Fruit fly (Drosophila melanogaster) whole organism, embryonic: ENCODE data around the gene CG6465.

Experiments used
- Adf1 ChIP-seq: fragments of 200-800 bp; sonication (Bioruptor generic); IDR thresholded peaks from 2 replicates; pipeline ENCODE4 v1.3.6; 2022; ENCODE audit warnings: missing biosample characterization, missing genetic modification characterization
- Awh ChIP-seq: fragments of 200-800 bp; sonication (Bioruptor generic); IDR thresholded peaks from 2 replicates; pipeline ENCODE4, ENCODE4 v1.3.6; 2022; ENCODE audit warnings: missing biosample characterization, missing genetic modification characterization
- CG10274 ChIP-seq: fragments of 200-800 bp; sonication (Bioruptor generic); optimal IDR thresholded peaks from 3 replicates; lab custom pipeline; 2017; ENCODE audit warnings: missing biosample characterization, mild to moderate bottlenecking, missing genetic modification characterization
- CG10979 ChIP-seq: fragments of 200-800 bp; sonication (Bioruptor generic); optimal IDR thresholded peaks from 2 replicates; lab custom pipeline; 2018; ENCODE audit warnings: missing biosample characterization, mild to moderate bottlenecking, missing genetic modification characterization, moderate library complexity
- CG11085 ChIP-seq: fragments of 200-800 bp; sonication (Bioruptor generic); IDR thresholded peaks from 2 replicates; pipeline ENCODE4 v1.3.6; 2022; ENCODE audit warnings: missing biosample characterization, missing genetic modification characterization
- CG13624 ChIP-seq: fragments of 200-800 bp; sonication (Bioruptor generic); optimal IDR thresholded peaks from 2 replicates; lab custom pipeline; 2016; ENCODE audit warnings: missing biosample characterization, missing genetic modification characterization
- CG14860 ChIP-seq: fragments of 200-800 bp; sonication (Bioruptor generic); IDR thresholded peaks from 3 replicates; pipeline ENCODE4 v1.3.6; 2022; ENCODE audit warnings: missing biosample characterization, missing genetic modification characterization; ENCODE audit not compliant: partially characterized antibody
- CG14965 ChIP-seq: fragments of 200-800 bp; sonication (Bioruptor generic); optimal IDR thresholded peaks from 2 replicates; lab custom pipeline; 2016; ENCODE audit warnings: missing biosample characterization, missing genetic modification characterization, borderline replicate concordance
- CG1529 ChIP-seq: fragments of 200-800 bp; sonication (Bioruptor generic); optimal IDR thresholded peaks from 3 replicates; lab custom pipeline; 2018; ENCODE audit warnings: missing biosample characterization, missing genetic modification characterization
- CG1603 ChIP-seq: fragments of 200-800 bp; sonication (Bioruptor generic); optimal IDR thresholded peaks from 2 replicates; lab custom pipeline; 2019; ENCODE audit warnings: missing biosample characterization, mild to moderate bottlenecking, missing genetic modification characterization, moderate library complexity
- CG18599 ChIP-seq: fragments of 200-800 bp; sonication (Bioruptor generic); optimal IDR thresholded peaks from 3 replicates; lab custom pipeline; 2017; ENCODE audit warnings: missing biosample characterization, missing genetic modification characterization, mild to moderate bottlenecking, moderate library complexity, missing genetic modification reagents
- CG2875 ChIP-seq: fragments of 200-800 bp; sonication (Bioruptor generic); optimal IDR thresholded peaks from 2 replicates; lab custom pipeline; 2017; ENCODE audit warnings: missing biosample characterization, mild to moderate bottlenecking, missing genetic modification characterization, missing genetic modification reagents
- CG32767 ChIP-seq: fragments of 200-800 bp; sonication (Bioruptor generic); IDR thresholded peaks from 2 replicates; pipeline ENCODE4 v1.3.6; 2022; ENCODE audit warnings: missing biosample characterization, missing genetic modification characterization
- CG32772 ChIP-seq: fragments of 200-800 bp; sonication (Bioruptor generic); IDR thresholded peaks from 2 replicates; pipeline ENCODE4 v1.3.6; 2022; ENCODE audit warnings: missing biosample characterization, missing genetic modification characterization
- CG7963 ChIP-seq: fragments of 200-800 bp; sonication (Bioruptor generic); IDR thresholded peaks from 3 replicates; pipeline ENCODE4 v1.3.6; 2022; ENCODE audit warnings: missing biosample characterization, missing genetic modification characterization; ENCODE audit not compliant: partially characterized antibody
- CoRest ChIP-seq: fragments of 200-800 bp; sonication (Bioruptor generic); optimal IDR thresholded peaks from 3 replicates; lab custom pipeline; 2018; ENCODE audit warnings: missing biosample characterization, mild to moderate bottlenecking, missing genetic modification characterization, moderate library complexity
- Dfd ChIP-seq, 2 experiments: fragments of >200 bp; optimal IDR thresholded peaks; 2 replicates each; lab custom pipeline; 2017; ENCODE audit warnings: missing biosample characterization in 2 of 2, missing genetic modification characterization in 2 of 2
- Dip2 ChIP-seq: fragments of 200-800 bp; sonication (Bioruptor generic); IDR thresholded peaks from 2 replicates; pipeline ENCODE4 v1.3.6; 2022; ENCODE audit warnings: missing biosample characterization, missing genetic modification characterization
- Dll ChIP-seq: fragments of 200-800 bp; sonication (Bioruptor generic); IDR thresholded peaks from 4 replicates; pipeline ENCODE4 v1.3.6; 2022; ENCODE audit warnings: missing biosample characterization, missing genetic modification characterization; ENCODE audit not compliant: partially characterized antibody
- Drgx ChIP-seq: fragments of 200-800 bp; sonication (Bioruptor generic); IDR thresholded peaks from 2 replicates; pipeline ENCODE4 v1.3.6; 2022; ENCODE audit warnings: missing biosample characterization, missing genetic modification characterization
- HHEX ChIP-seq: fragments of 200-800 bp; sonication (Bioruptor generic); optimal IDR thresholded peaks from 3 replicates; lab custom pipeline; 2017; ENCODE audit warnings: missing biosample characterization, mild to moderate bottlenecking, missing genetic modification characterization, missing genetic modification reagents
- HLH3B ChIP-seq: fragments of 200-800 bp; sonication (Bioruptor generic); IDR thresholded peaks from 2 replicates; pipeline ENCODE4 v1.3.6; 2022; ENCODE audit warnings: missing biosample characterization, missing genetic modification characterization
- Hr78 ChIP-seq, 2 experiments: fragments of 200-800 bp in 1 of 2; fragments of >200 bp in 1 of 2; sonication (Bioruptor generic) in 1 of 2; optimal IDR thresholded peaks; 2 replicates each; lab custom pipeline; 2017 to 2019; ENCODE audit warnings: missing biosample characterization in 2 of 2, missing genetic modification characterization in 2 of 2, mild to moderate bottlenecking in 1 of 2, moderate library complexity in 1 of 2
- Hsf ChIP-seq: fragments of 200-800 bp; sonication (Bioruptor generic); optimal IDR thresholded peaks from 3 replicates; lab custom pipeline; 2016; ENCODE audit warnings: missing biosample characterization, missing genetic modification characterization
- Lpt ChIP-seq: fragments of >200 bp; optimal IDR thresholded peaks from 2 replicates; lab custom pipeline; 2018; ENCODE audit warnings: missing biosample characterization, missing genetic modification characterization
- Mad ChIP-seq: fragments of 200-800 bp; sonication (Bioruptor generic); optimal IDR thresholded peaks from 2 replicates; lab custom pipeline; 2016; ENCODE audit warnings: missing biosample characterization, missing genetic modification characterization
- Nf-YB ChIP-seq: fragments of 200-800 bp; sonication (Bioruptor generic); optimal IDR thresholded peaks from 3 replicates; lab custom pipeline; 2019; ENCODE audit warnings: missing biosample characterization, mild to moderate bottlenecking, missing genetic modification characterization, moderate library complexity
- Ptx1 ChIP-seq: fragments of 200-800 bp; sonication (Bioruptor generic); IDR thresholded peaks from 2 replicates; pipeline ENCODE4 v1.3.6; 2022; ENCODE audit warnings: missing biosample characterization, missing genetic modification characterization
- Vsx1 ChIP-seq: fragments of 200-800 bp; sonication (Bioruptor generic); optimal IDR thresholded peaks from 2 replicates; lab custom pipeline; 2017; ENCODE audit warnings: missing biosample characterization, mild to moderate bottlenecking, missing genetic modification characterization, missing genetic modification reagents
- Xbp1 ChIP-seq: fragments of 200-800 bp; sonication (Bioruptor generic); optimal IDR thresholded peaks from 3 replicates; lab custom pipeline; 2016; ENCODE audit warnings: missing biosample characterization, mild to moderate bottlenecking, missing genetic modification characterization
- ase ChIP-seq: fragments of 200-800 bp; sonication (Bioruptor generic); IDR thresholded peaks from 3 replicates; pipeline ENCODE4 v1.3.6; 2022; ENCODE audit warnings: missing biosample characterization, missing genetic modification characterization
- ash1 ChIP-seq: fragments of 200-800 bp; sonication (Bioruptor generic); optimal IDR thresholded peaks from 2 replicates; lab custom pipeline; 2018; ENCODE audit warnings: missing biosample characterization, mild to moderate bottlenecking, missing genetic modification characterization
- bigmax ChIP-seq: fragments of 200-800 bp; sonication (Bioruptor generic); optimal IDR thresholded peaks from 2 replicates; lab custom pipeline; 2018; ENCODE audit warnings: missing biosample characterization, mild to moderate bottlenecking, missing genetic modification characterization
- bowl ChIP-seq: fragments of 200-800 bp; sonication (Bioruptor generic); IDR thresholded peaks from 2 replicates; pipeline ENCODE4 v1.3.6; 2022; ENCODE audit warnings: missing biosample characterization, missing genetic modification characterization
- btn ChIP-seq: fragments of 200-800 bp; sonication (Bioruptor generic); optimal IDR thresholded peaks from 2 replicates; lab custom pipeline; 2016; ENCODE audit warnings: missing biosample characterization, missing genetic modification characterization
- cato ChIP-seq: fragments of 200-800 bp; sonication (Bioruptor generic); optimal IDR thresholded peaks from 2 replicates; lab custom pipeline; 2016; ENCODE audit warnings: missing biosample characterization, missing genetic modification characterization, borderline replicate concordance
- dmrt99B ChIP-seq: fragments of 200-800 bp; sonication (Bioruptor generic); optimal IDR thresholded peaks from 2 replicates; lab custom pipeline; 2018; ENCODE audit warnings: missing biosample characterization, mild to moderate bottlenecking, missing genetic modification characterization, moderate library complexity
- dpn ChIP-seq, 2 experiments: fragments of 200-800 bp; sonication (Bioruptor generic); optimal IDR thresholded peaks; 3 replicates each; lab custom pipeline; 2016; ENCODE audit warnings: missing biosample characterization in 2 of 2, missing genetic modification characterization in 2 of 2
- fd64A ChIP-seq: fragments of 200-800 bp; sonication (Bioruptor generic); optimal IDR thresholded peaks from 3 replicates; lab custom pipeline; 2018; ENCODE audit warnings: missing biosample characterization, mild to moderate bottlenecking, missing genetic modification characterization
- hth ChIP-seq: fragments of >200 bp; optimal IDR thresholded peaks from 2 replicates; lab custom pipeline; 2017; ENCODE audit warnings: inconsistent platforms
- lola ChIP-seq, 3 experiments: fragments of >200 bp in 2 of 3; fragments of 200-800 bp in 1 of 3; sonication (Bioruptor generic) in 1 of 3; optimal IDR thresholded peaks; 2 replicates each; lab custom pipeline; 2017 to 2019; ENCODE audit warnings: missing biosample characterization in 3 of 3, missing genetic modification characterization in 3 of 3, mild to moderate bottlenecking in 1 of 3, moderate library complexity in 1 of 3
- lov ChIP-seq, 2 experiments: fragments of 200-800 bp in 1 of 2; fragments of >200 bp in 1 of 2; sonication (Bioruptor generic) in 1 of 2; IDR thresholded peaks in 1 of 2; optimal IDR thresholded peaks in 1 of 2; 2 replicates in 1 of 2; 3 replicates in 1 of 2; pipeline versions ENCODE4 v1.3.6 to Lab custom; 2017 to 2022; ENCODE audit warnings: missing biosample characterization in 1 of 2, missing genetic modification characterization in 1 of 2
- maf-S ChIP-seq: fragments of 200-800 bp; sonication (Bioruptor generic); optimal IDR thresholded peaks from 2 replicates; lab custom pipeline; 2016; ENCODE audit warnings: missing biosample characterization, missing genetic modification characterization
- otp ChIP-seq: fragments of 200-800 bp; sonication (Bioruptor generic); IDR thresholded peaks from 3 replicates; pipeline ENCODE4, ENCODE4 v1.3.6; 2022; ENCODE audit warnings: missing biosample characterization, missing genetic modification characterization
- pnt ChIP-seq: fragments of 200-800 bp; sonication (Bioruptor generic); optimal IDR thresholded peaks from 3 replicates; lab custom pipeline; 2016; ENCODE audit warnings: missing biosample characterization, missing genetic modification characterization
- salm ChIP-seq: fragments of 200-800 bp; sonication (Bioruptor generic); optimal IDR thresholded peaks from 2 replicates; lab custom pipeline; 2018; ENCODE audit warnings: missing biosample characterization, mild to moderate bottlenecking, missing genetic modification characterization
- sens-2 ChIP-seq: fragments of 200-800 bp; sonication (Bioruptor generic); IDR thresholded peaks from 2 replicates; pipeline ENCODE4 v1.3.6; 2022; ENCODE audit warnings: missing biosample characterization, missing genetic modification characterization
- sisA ChIP-seq: fragments of 200-800 bp; sonication (Bioruptor generic); IDR thresholded peaks from 2 replicates; pipeline ENCODE4 v1.3.6; 2022; ENCODE audit warnings: missing biosample characterization, missing genetic modification characterization
- sqz ChIP-seq: fragments of 200-800 bp; sonication (Bioruptor generic); optimal IDR thresholded peaks from 3 replicates; lab custom pipeline; 2018; ENCODE audit warnings: missing biosample characterization, mild to moderate bottlenecking, missing genetic modification characterization
- zfh1 ChIP-seq: fragments of 200-800 bp; sonication (Bioruptor generic); IDR thresholded peaks from 3 replicates; pipeline ENCODE4 v1.3.6; 2022; ENCODE audit warnings: missing biosample characterization, missing genetic modification characterization

Gene CG6465

dm6 chr3R:10675101-10675500 lies 1.9 kb downstream of the CG6465 start (continued):
- TF ChIP-seq otp (GFP tag; lab: Robert Waterston, UW) (no peak), CG11085 (GFP tag; lab: Robert Waterston, UW) (no peak), hth (lab: Kevin White, UChicago) (no peak), Nf-YB (GFP tag; lab: Kevin White, UChicago) (no peak), CG32767 (GFP tag; lab: Robert Waterston, UW) (no peak), Mad (GFP tag; lab: Kevin White, UChicago) (peak; percentile 3), Dfd (GFP tag; optimal IDR thresholded peaks at IDR 0.05; lab: Kevin White, UChicago) (no peak), CG32772 (GFP tag; lab: Robert Waterston, UW) (no peak), salm (tag; lab: Kevin White, UChicago) (no peak), ash1 (peak; percentile 59), Vsx1 (no peak), Awh (GFP tag; lab: Robert Waterston, UW) (no peak), ase (no peak), lola (GFP tag; optimal IDR thresholded peaks at IDR 0.05; lab: Kevin White, UChicago) (peak in 1 of 3 experiments; percentile 13), CG1529 (GFP tag; lab: Kevin White, UChicago) (no peak), CG13624 (GFP tag; lab: Kevin White, UChicago) (peak; percentile 64), dmrt99B (no peak), HHEX (GFP tag; lab: Kevin White, UChicago) (no peak), fd64A (GFP tag; lab: Kevin White, UChicago) (no peak), bowl (GFP tag; lab: Robert Waterston, UW) (no peak), bigmax (GFP tag; lab: Kevin White, UChicago) (no peak), Dip2 (GFP tag; lab: Robert Waterston, UW) (no peak), CG18599 (GFP tag; lab: Kevin White, UChicago) (peak; percentile 54), cato (GFP tag; lab: Kevin White, UChicago) (no peak), Adf1 (GFP tag; lab: Robert Waterston, UW) (no peak), Lpt (GFP tag; lab: Kevin White, UChicago) (no peak), CG10274 (GFP tag; lab: Kevin White, UChicago) (no peak), CG10979 (peak; percentile 35), maf-S (GFP tag; lab: Kevin White, UChicago) (peak; percentile 48), sens-2 (GFP tag; lab: Robert Waterston, UW) (no peak), zfh1 (GFP tag; lab: Robert Waterston, UW) (no peak), CG14860 (peak; percentile 55; the same call in 2 of the 3 replicates), sqz (no peak), Ptx1 (GFP tag; lab: Robert Waterston, UW) (no peak), Hr78 (GFP tag; optimal IDR thresholded peaks at IDR 0.05; lab: Kevin White, UChicago) (no peak), CG1603 (peak; percentile 78), Hsf (GFP tag; lab: Kevin White, UChicago) (peak; percentile 24), Xbp1 (peak; percentile 35), CG14965 (peak; percentile 24), btn (no peak), Drgx (no peak), HLH3B (GFP tag; lab: Robert Waterston, UW) (no peak), lov (optimal IDR thresholded peaks at IDR 0.05; lab: Kevin White, UChicago) (no peak), lov (GFP tag; IDR thresholded peaks at IDR 0.05; lab: Robert Waterston, UW) (no peak), dpn (GFP tag; optimal IDR thresholded peaks at IDR 0.05; lab: Kevin White, UChicago) (peak; percentile 27 to 66), Dll (peak; percentile 79), CG7963 (peak; percentile 41; the same call in 1 of the 3 replicates), sisA (GFP tag; lab: Robert Waterston, UW) (no peak), pnt (GFP tag; lab: Kevin White, UChicago) (peak; percentile 23), CG2875 (no peak), CoRest (peak; percentile 54)
